Fruit fly (Drosophila melanogaster) whole organism, adult: ENCODE measurements around the gene CG31195.
A peak's percentile ranks its signal among the peaks of the same experiment; 100 is the strongest.

Experiments used
- CG11617 ChIP-seq: fragments of 200-800 bp; sonication (Bioruptor generic); optimal IDR thresholded peaks from 2 replicates; lab custom pipeline; 2017; ENCODE audit warnings: mild to moderate bottlenecking, missing biosample characterization, missing genetic modification reagents, missing genetic modification characterization
- CG12768 ChIP-seq: fragments of 200-800 bp; sonication (Bioruptor generic); optimal IDR thresholded peaks from 2 replicates; lab custom pipeline; 2017; ENCODE audit warnings: missing biosample characterization, missing genetic modification characterization, mild to moderate bottlenecking, moderate library complexity, missing genetic modification reagents
- CG14711 ChIP-seq: fragments of 200-800 bp; sonication (Bioruptor generic); optimal IDR thresholded peaks from 2 replicates; lab custom pipeline; 2018; ENCODE audit warnings: missing biosample characterization, mild to moderate bottlenecking, missing genetic modification characterization, moderate library complexity
- CG1620 ChIP-seq: fragments of 200-800 bp; sonication (Bioruptor generic); optimal IDR thresholded peaks from 2 replicates; lab custom pipeline; 2016; ENCODE audit warnings: missing biosample characterization, missing genetic modification characterization
- CG33017 ChIP-seq: fragments of 200-800 bp; sonication (Bioruptor generic); optimal IDR thresholded peaks from 2 replicates; lab custom pipeline; 2018; ENCODE audit warnings: missing biosample characterization, mild to moderate bottlenecking, missing genetic modification characterization, moderate library complexity
- CG5204 ChIP-seq: fragments of 200-800 bp; sonication (Bioruptor generic); optimal IDR thresholded peaks from 2 replicates; lab custom pipeline; 2016; ENCODE audit warnings: missing biosample characterization, missing genetic modification characterization
- CG7045 ChIP-seq: fragments of 200-800 bp; sonication (Bioruptor generic); optimal IDR thresholded peaks from 2 replicates; lab custom pipeline; 2017; ENCODE audit warnings: missing biosample characterization, mild to moderate bottlenecking, missing genetic modification characterization
- CG7101 ChIP-seq: fragments of 200-800 bp; sonication (Bioruptor generic); optimal IDR thresholded peaks from 2 replicates; lab custom pipeline; 2018; ENCODE audit warnings: missing biosample characterization, mild to moderate bottlenecking, missing genetic modification characterization, moderate library complexity
- Clk ChIP-seq: fragments of 200-800 bp; sonication (Bioruptor generic); optimal IDR thresholded peaks from 2 replicates; lab custom pipeline; 2017; ENCODE audit warnings: missing biosample characterization, missing genetic modification characterization
- Crg-1 ChIP-seq: fragments of 200-800 bp; sonication (Bioruptor generic); optimal IDR thresholded peaks from 2 replicates; lab custom pipeline; 2016; ENCODE audit warnings: missing biosample characterization, missing genetic modification characterization
- Hr96 ChIP-seq: fragments of 200-800 bp; sonication (Bioruptor generic); optimal IDR thresholded peaks from 2 replicates; lab custom pipeline; 2016; ENCODE audit warnings: missing biosample characterization, missing genetic modification characterization
- Mnt ChIP-seq: fragments of 200-800 bp; sonication (Bioruptor generic); optimal IDR thresholded peaks from 2 replicates; lab custom pipeline; 2016; ENCODE audit warnings: missing biosample characterization, mild to moderate bottlenecking, missing genetic modification characterization
- bab1 ChIP-seq: fragments of 200-800 bp; sonication (Bioruptor generic); optimal IDR thresholded peaks from 3 replicates; lab custom pipeline; 2019; ENCODE audit warnings: missing biosample characterization, mild to moderate bottlenecking, missing genetic modification characterization, moderate library complexity
- cic ChIP-seq: fragments of 200-800 bp; sonication (Bioruptor generic); optimal IDR thresholded peaks from 2 replicates; lab custom pipeline; 2017; ENCODE audit warnings: missing biosample characterization, mild to moderate bottlenecking, missing genetic modification characterization, moderate library complexity
- cnc ChIP-seq, 2 experiments: fragments of >200 bp; optimal IDR thresholded peaks; 2 replicates each; lab custom pipeline; 2017
- kay ChIP-seq: fragments of 200-800 bp; sonication (Bioruptor generic); peaks from one replicate; lab custom pipeline; 2016; ENCODE audit warnings: missing biosample characterization, missing genetic modification characterization, borderline replicate concordance
- ovo ChIP-seq: fragments of 200-800 bp; sonication (Bioruptor generic); optimal IDR thresholded peaks from 2 replicates; lab custom pipeline; 2016; ENCODE audit warnings: missing biosample characterization, missing genetic modification characterization
- pad ChIP-seq: fragments of 200-800 bp; sonication (Bioruptor generic); optimal IDR thresholded peaks from 3 replicates; lab custom pipeline; 2017; ENCODE audit warnings: missing biosample characterization, missing genetic modification characterization, mild to moderate bottlenecking, moderate library complexity, missing genetic modification reagents
- tj ChIP-seq: fragments of 200-800 bp; sonication (Bioruptor generic); optimal IDR thresholded peaks from 3 replicates; lab custom pipeline; 2017; ENCODE audit warnings: missing biosample characterization, mild to moderate bottlenecking, missing genetic modification characterization, moderate library complexity
- toe ChIP-seq: fragments of 200-800 bp; sonication (Bioruptor generic); optimal IDR thresholded peaks from 2 replicates; lab custom pipeline; 2016; ENCODE audit warnings: missing biosample characterization, missing genetic modification characterization

CG31195 gene

dm6 chr3R:20784436-20785368, 22.5 kb upstream of the CG31195 start:
- TF ChIP-seq tj (GFP tag; lab: Kevin White, UChicago) (peak; percentile 19), CG7045 (GFP tag; lab: Kevin White, UChicago) (peak; percentile 20), CG5204 (GFP tag; lab: Kevin White, UChicago) (no peak), pad (peak; percentile 60), CG12768 (GFP tag; lab: Kevin White, UChicago) (peak; percentile 33), kay (GFP tag; lab: Kevin White, UChicago) (no peak), Mnt (GFP tag; lab: Kevin White, UChicago) (peak; percentile 74), cnc (optimal IDR thresholded peaks at IDR 0.05; lab: Kevin White, UChicago) (no peak), Clk (GFP tag; lab: Kevin White, UChicago) (peak; percentile 37), cic (GFP tag; lab: Kevin White, UChicago) (peak; percentile 30)

- TF ChIP-seq Crg-1 (peak; percentile 59), bab1 (GFP tag; lab: Kevin White, UChicago) (no peak), Mnt (GFP tag; lab: Kevin White, UChicago) (peak; percentile 58), CG7045 (GFP tag; lab: Kevin White, UChicago) (peak; percentile 38), CG7101 (tag; lab: Kevin White, UChicago) (peak; percentile 28), Clk (GFP tag; lab: Kevin White, UChicago) (no peak), CG1620 (peak; percentile 24), kay (GFP tag; lab: Kevin White, UChicago) (peak; percentile 99), pad (peak; percentile 40), CG5204 (GFP tag; lab: Kevin White, UChicago) (peak; percentile 73), cnc (optimal IDR thresholded peaks at IDR 0.05; lab: Kevin White, UChicago) (no peak), Hr96 (GFP tag; lab: Kevin White, UChicago) (no peak), CG11617 (GFP tag; lab: Kevin White, UChicago) (peak; percentile 75), tj (GFP tag; lab: Kevin White, UChicago) (peak; percentile 60), ovo (GFP tag; lab: Kevin White, UChicago) (peak; percentile 20), toe (GFP tag; lab: Kevin White, UChicago) (peak; percentile 72), CG12768 (GFP tag; lab: Kevin White, UChicago) (peak; percentile 44), cic (GFP tag; lab: Kevin White, UChicago) (peak; percentile 36), CG33017 (tag; lab: Kevin White, UChicago) (peak; percentile 37), CG14711 (peak; percentile 31)
Measured at dm6 chr3R:20783714-20784435, 21.7 kb upstream of the CG31195 start.

dm6 chr3R:20782655-20783105, 20.5 kb upstream of the CG31195 start:
- TF ChIP-seq toe (GFP tag; lab: Kevin White, UChicago) = peak; percentile 62
- peak; percentile 73 for TF ChIP-seq tj (GFP tag; lab: Kevin White, UChicago)
- peak; percentile 60 for TF ChIP-seq ovo (GFP tag; lab: Kevin White, UChicago)
- TF ChIP-seq CG12768 (GFP tag; lab: Kevin White, UChicago) = peak; percentile 80
- TF ChIP-seq CG7045 (GFP tag; lab: Kevin White, UChicago) = peak; percentile 31
- peak; percentile 23 for TF ChIP-seq Hr96 (GFP tag; lab: Kevin White, UChicago)
- peak; percentile 50 for TF ChIP-seq CG14711
- TF ChIP-seq CG11617 (GFP tag; lab: Kevin White, UChicago) = no peak
- no peak for TF ChIP-seq CG1620
- peak; percentile 92 for TF ChIP-seq cic (GFP tag; lab: Kevin White, UChicago)
- TF ChIP-seq Clk (GFP tag; lab: Kevin White, UChicago) = peak; percentile 72
- TF ChIP-seq Mnt (GFP tag; lab: Kevin White, UChicago) = peak; percentile 74
- peak; percentile 96 for TF ChIP-seq kay (GFP tag; lab: Kevin White, UChicago)
- TF ChIP-seq Crg-1 = no peak
- TF ChIP-seq cnc (optimal IDR thresholded peaks at IDR 0.05; lab: Kevin White, UChicago) = no peak
- TF ChIP-seq CG5204 (GFP tag; lab: Kevin White, UChicago) = no peak
- TF ChIP-seq pad = no peak
- peak; percentile 66 for TF ChIP-seq CG33017 (tag; lab: Kevin White, UChicago)
- TF ChIP-seq CG7101 (tag; lab: Kevin White, UChicago) = peak; percentile 22
- peak; percentile 98 for TF ChIP-seq bab1 (GFP tag; lab: Kevin White, UChicago)

- TF ChIP-seq toe (GFP tag; lab: Kevin White, UChicago) = no peak
- TF ChIP-seq Hr96 (GFP tag; lab: Kevin White, UChicago) = no peak
- TF ChIP-seq CG12768 (GFP tag; lab: Kevin White, UChicago) = peak; percentile 37
- no peak for TF ChIP-seq Clk (GFP tag; lab: Kevin White, UChicago)
- peak; percentile 52 for TF ChIP-seq CG11617 (GFP tag; lab: Kevin White, UChicago)
- TF ChIP-seq CG5204 (GFP tag; lab: Kevin White, UChicago) = no peak
- peak; percentile 76 for TF ChIP-seq CG7101 (tag; lab: Kevin White, UChicago)
- TF ChIP-seq pad = peak; percentile 24
- TF ChIP-seq ovo (GFP tag; lab: Kevin White, UChicago) = no peak
- TF ChIP-seq tj (GFP tag; lab: Kevin White, UChicago) = no peak
- TF ChIP-seq Mnt (GFP tag; lab: Kevin White, UChicago) = no peak
- TF ChIP-seq Crg-1 = no peak
- TF ChIP-seq kay (GFP tag; lab: Kevin White, UChicago) = no peak
- no peak for TF ChIP-seq bab1 (GFP tag; lab: Kevin White, UChicago)
- no peak for TF ChIP-seq cnc (optimal IDR thresholded peaks at IDR 0.05; lab: Kevin White, UChicago)
- TF ChIP-seq CG33017 (tag; lab: Kevin White, UChicago) = peak; percentile 76
- peak; percentile 64 for TF ChIP-seq CG14711
- peak; percentile 71 for TF ChIP-seq CG7045 (GFP tag; lab: Kevin White, UChicago)
Measured at dm6 chr3R:20782104-20782654, 20.0 kb upstream of the CG31195 start.
